Worm (Caenorhabditis elegans) whole organism, late embryonic: Measurements from ENCODE around the gene C02H6.1.

Source experiments
- ceh-9 ChIP-seq: sonication (generic microtip); optimal IDR thresholded peaks from 2 replicates; lab custom pipeline; 2016; ENCODE audit warnings: mild to moderate bottlenecking, missing genetic modification characterization, inconsistent platforms, missing compliant biosample characterization
- elt-4 ChIP-seq: sonication (generic microtip); optimal IDR thresholded peaks from 2 replicates; lab custom pipeline; 2016; ENCODE audit warnings: missing genetic modification characterization, missing compliant biosample characterization
- hlh-8 ChIP-seq: sonication (generic microtip); optimal IDR thresholded peaks from 2 replicates; lab custom pipeline; 2016; ENCODE audit warnings: missing genotype, missing genetic modification characterization, missing compliant biosample characterization
- madf-2 ChIP-seq: sonication (generic microtip); optimal IDR thresholded peaks from 2 replicates; lab custom pipeline; 2017; ENCODE audit warnings: missing genetic modification characterization, missing compliant biosample characterization
- nfya-1 ChIP-seq: sonication (generic microtip); optimal IDR thresholded peaks from 2 replicates; lab custom pipeline; 2017; ENCODE audit warnings: missing genetic modification characterization, mild to moderate bottlenecking, missing compliant biosample characterization, antibody characterized with exemption, moderate library complexity
- nhr-11 ChIP-seq: fragments of 150-350 bp; optimal IDR thresholded peaks from 2 replicates; lab custom pipeline; 2014; ENCODE audit warnings: missing biosample characterization, missing genetic modification characterization
- pag-3 ChIP-seq: sonication (generic microtip); optimal IDR thresholded peaks from 2 replicates; lab custom pipeline; 2016; ENCODE audit warnings: missing compliant biosample characterization, missing genetic modification characterization, borderline replicate concordance
- pha-2 ChIP-seq: sonication (generic microtip); optimal IDR thresholded peaks from 2 replicates; lab custom pipeline; 2017; ENCODE audit warnings: mild to moderate bottlenecking, missing genetic modification characterization, missing compliant biosample characterization
- pqm-1 ChIP-seq: sonication (generic microtip); optimal IDR thresholded peaks from 2 replicates; lab custom pipeline; 2016; ENCODE audit warnings: missing genetic modification characterization, missing compliant biosample characterization
- unc-3 ChIP-seq, 2 experiments: fragments of 200-800 bp in 1 of 2; sonication (Bioruptor generic) in 1 of 2; sonication (generic microtip) in 1 of 2; conservative IDR thresholded peaks in 1 of 2; optimal IDR thresholded peaks in 1 of 2; 2 replicates each; pipeline versions ENCODE4 v1.3.6 to Lab custom; 2016 to 2022; ENCODE audit warnings: missing compliant biosample characterization in 2 of 2, missing genetic modification characterization in 2 of 2, missing genetic modification reagents in 1 of 2

ce11 chrV:7428880-7429279 is 39.2 kb upstream of the C02H6.1 start, which contains the start of gene srw-69:
- TF ChIP-seq pqm-1 (tag; lab: Kevin White, UChicago) = no peak
- no peak for TF ChIP-seq pag-3
- TF ChIP-seq elt-4 (tag; lab: Kevin White, UChicago) = no peak
- TF ChIP-seq unc-3 (GFP tag; conservative IDR thresholded peaks at IDR 0.05; lab: Robert Waterston, UW) = no peak
- TF ChIP-seq unc-3 (tag; optimal IDR thresholded peaks at IDR 0.05; lab: Kevin White, UChicago) = no peak
- no peak for TF ChIP-seq hlh-8 (tag; lab: Kevin White, UChicago)
- TF ChIP-seq madf-2 = no peak
- TF ChIP-seq pha-2 (tag; lab: Kevin White, UChicago) = no peak
- no peak for TF ChIP-seq ceh-9 (tag; lab: Kevin White, UChicago)
- no peak for TF ChIP-seq nhr-11 (tag; lab: Kevin White, UChicago)
- no peak for TF ChIP-seq nfya-1 (tag; lab: Kevin White, UChicago)
